Worm (Caenorhabditis elegans): Measurements from ENCODE around the gene Y56A3A.6.

Gene Y56A3A.6

ce11 chrIII:11915666-11916065 lies 37.1 kb upstream of the Y56A3A.6 start, which contains the start of the genes ndab-1 and npp-16 (continued):
- TF ChIP-seq mdl-1 (tag; optimal IDR thresholded peaks at IDR 0.05) = peak in 1 of 2 experiments; percentile 1
- TF ChIP-seq pqm-1 (tag; optimal IDR thresholded peaks at IDR 0.05) = no peak
- TF ChIP-seq ceh-82 (tag; optimal IDR thresholded peaks at IDR 0.05) = peak in 2 of 3 experiments; percentile 17 to 38
- no peak for TF ChIP-seq elt-2 (tag; optimal IDR thresholded peaks at IDR 0.05)
- TF ChIP-seq nhr-90 (tag; optimal IDR thresholded peaks at IDR 0.05; ENCODE audit: poor library complexity) = peak; percentile 22
- peak; percentile 53 for TF ChIP-seq snu-23 (GFP tag; optimal IDR thresholded peaks at IDR 0.05)
- TF ChIP-seq dpl-1 (GFP tag; optimal IDR thresholded peaks at IDR 0.05) = peak; percentile 31 to 63 (median 52)
- no peak for TF ChIP-seq zag-1 (tag; optimal IDR thresholded peaks at IDR 0.05)
- no peak for TF ChIP-seq pax-3 (tag; optimal IDR thresholded peaks at IDR 0.05)
- no peak for TF ChIP-seq nhr-85 (tag)

- TF ChIP-seq fos-1 (tag; optimal IDR thresholded peaks at IDR 0.05) = no peak
- TF ChIP-seq efl-1 (optimal IDR thresholded peaks at IDR 0.05) = no peak
- no peak for TF ChIP-seq efl-1 (GFP tag; optimal IDR thresholded peaks at IDR 0.05 in 1 of 2)
- no peak for TF ChIP-seq sox-4 (tag; optimal IDR thresholded peaks at IDR 0.05)
- no peak for TF ChIP-seq lin-14 (GFP tag; optimal IDR thresholded peaks at IDR 0.05)
- no peak for TF ChIP-seq ceh-63 (GFP tag; optimal IDR thresholded peaks at IDR 0.05)
- TF ChIP-seq blmp-1 (tag; optimal IDR thresholded peaks at IDR 0.05) = no peak
- TF ChIP-seq alr-1 (tag; optimal IDR thresholded peaks at IDR 0.05; ENCODE audit: borderline replicate concordance) = no peak
- TF ChIP-seq tlp-1 (tag; optimal IDR thresholded peaks at IDR 0.05) = no peak
- TF ChIP-seq grh-1 (GFP tag; IDR thresholded peaks at IDR 0.05) = no peak
- TF ChIP-seq mab-9 (GFP tag; IDR thresholded peaks at IDR 0.05) = no peak
- TF ChIP-seq nhr-28 (tag; optimal IDR thresholded peaks at IDR 0.05) = no peak
- no peak for TF ChIP-seq egl-13 (tag; optimal IDR thresholded peaks at IDR 0.05)
- no peak for TF ChIP-seq efl-3 (GFP tag; optimal IDR thresholded peaks at IDR 0.05)
- no peak for TF ChIP-seq lin-15B (tag; optimal IDR thresholded peaks at IDR 0.05)
- no peak for TF ChIP-seq sup-37 (GFP tag; optimal IDR thresholded peaks at IDR 0.05)
- no peak for TF ChIP-seq isw-1 (GFP tag; IDR thresholded peaks at IDR 0.05)
Observed at ce11 chrIII:11914220-11914619, 35.6 kb upstream of the Y56A3A.6 start, which contains the start of gene Y56A3A.16. Y56A3A.16 (minus strand) TSS chrIII:11914320.

ce11 chrIII:11909778-11910177 lies 31.2 kb upstream of the Y56A3A.6 start, which contains the start of gene faah-4:
faah-4 (minus strand) TSS chrIII:11909878.
- TF ChIP-seq unc-30 (tag; optimal IDR thresholded peaks at IDR 0.05) (no peak), mep-1 (tag; optimal IDR thresholded peaks at IDR 0.05) (no peak), nhr-71 (tag; optimal IDR thresholded peaks at IDR 0.05) (no peak), nhr-77 (tag; optimal IDR thresholded peaks at IDR 0.05) (no peak), ces-1 (GFP tag; optimal IDR thresholded peaks at IDR 0.05) (no peak), nhr-20 (tag; optimal IDR thresholded peaks at IDR 0.05) (no peak), ztf-11 (tag; optimal IDR thresholded peaks at IDR 0.05) (no peak), fkh-4 (tag; optimal IDR thresholded peaks at IDR 0.05; ENCODE audit: borderline replicate concordance) (no peak)

- TF ChIP-seq tlp-1 (tag; optimal IDR thresholded peaks at IDR 0.05) = no peak
- TF ChIP-seq aha-1 (tag; optimal IDR thresholded peaks at IDR 0.05) = no peak
- no peak for TF ChIP-seq hlh-17 (GFP tag; optimal IDR thresholded peaks at IDR 0.05; ENCODE audit: borderline replicate concordance)
- no peak for TF ChIP-seq hlh-4 (tag; optimal IDR thresholded peaks at IDR 0.05)
Observed at ce11 chrIII:11908660-11909059, 30.1 kb upstream of the Y56A3A.6 start, which contains the start of gene fbxb-24. fbxb-24 (plus strand) TSS chrIII:11908960.

Data from whole organism, L1 larva.